Worm (Caenorhabditis elegans) whole organism, young adult: Measurements from ENCODE around the gene Y64G10A.7.
A peak's percentile ranks its signal among the peaks of the same experiment; 100 is the strongest.

ENCODE experiments used
- B0019.2 ChIP-seq: fragments of 200-800 bp; sonication (Bioruptor generic); conservative IDR thresholded peaks from 2 replicates; pipeline ENCODE4 v1.3.6; 2022; ENCODE audit warnings: missing genetic modification reagents, missing genetic modification characterization, missing compliant biosample characterization
- B0035.1 ChIP-seq: sonication (generic microtip); optimal IDR thresholded peaks from 2 replicates; lab custom pipeline; 2016; ENCODE audit warnings: missing genetic modification characterization, mild to moderate bottlenecking, missing compliant biosample characterization, missing genotype, missing genetic modification reagents
- B0336.3 ChIP-seq: fragments of 200-800 bp; sonication (Bioruptor generic); IDR thresholded peaks from 2 replicates; pipeline ENCODE4 v1.3.6; 2022; ENCODE audit warnings: missing genetic modification characterization, missing compliant biosample characterization
- D2030.7 ChIP-seq: fragments of 200-800 bp; sonication (Bioruptor generic); IDR thresholded peaks from 2 replicates; pipeline ENCODE4 v1.3.6; 2022; ENCODE audit warnings: missing genetic modification reagents, missing genetic modification characterization, missing compliant biosample characterization
- F22D6.2 ChIP-seq: sonication (generic microtip); optimal IDR thresholded peaks from 2 replicates; lab custom pipeline; 2016; ENCODE audit warnings: mild to moderate bottlenecking, missing genetic modification characterization, missing compliant biosample characterization
- F57C9.4 ChIP-seq: sonication (generic microtip); optimal IDR thresholded peaks from 2 replicates; lab custom pipeline; 2017; ENCODE audit warnings: mild to moderate bottlenecking, missing genetic modification characterization, missing compliant biosample characterization
- K11D2.4 ChIP-seq: fragments of 200-800 bp; sonication (Bioruptor generic); IDR thresholded peaks from 2 replicates; pipeline ENCODE4 v1.3.6; 2022; ENCODE audit warnings: missing genetic modification reagents, missing genetic modification characterization, missing compliant biosample characterization
- T07F8.4 ChIP-seq: sonication (generic microtip); optimal IDR thresholded peaks from 2 replicates; lab custom pipeline; 2016; ENCODE audit warnings: mild to moderate bottlenecking, missing genetic modification characterization, moderate library complexity, missing compliant biosample characterization
- akir-1 ChIP-seq: fragments of 200-800 bp; sonication (Bioruptor generic); optimal IDR thresholded peaks from 2 replicates; lab custom pipeline; 2018; ENCODE audit warnings: mild to moderate bottlenecking, missing genetic modification characterization, moderate library complexity, missing compliant biosample characterization
- ama-1 ChIP-seq, 3 experiments: fragments of 150-350 bp in 1 of 3; sonication (generic microtip) in 2 of 3; optimal IDR thresholded peaks; 2 replicates each; lab custom pipeline; 2014 to 2018; ENCODE audit warnings: missing biosample characterization in 2 of 3, missing genetic modification characterization in 2 of 3, missing genetic modification reagents in 2 of 3
- aptf-2 ChIP-seq: fragments of 200-800 bp; sonication (Bioruptor generic); conservative IDR thresholded peaks from 2 replicates; pipeline ENCODE4 v1.3.6; 2022; ENCODE audit warnings: missing genetic modification reagents, missing genetic modification characterization, missing compliant biosample characterization
- aptf-3 ChIP-seq: fragments of 200-800 bp; sonication (Bioruptor generic); IDR thresholded peaks from 2 replicates; pipeline ENCODE4 v1.3.6; 2022; ENCODE audit warnings: missing genetic modification characterization, missing compliant biosample characterization
- attf-5 ChIP-seq: fragments of 200-800 bp; sonication (Bioruptor generic); optimal IDR thresholded peaks from 2 replicates; lab custom pipeline; 2018; ENCODE audit warnings: mild to moderate bottlenecking, missing genetic modification characterization, missing compliant biosample characterization
- bed-1 ChIP-seq: fragments of 200-800 bp; sonication (Bioruptor generic); IDR thresholded peaks from 2 replicates; pipeline ENCODE4 v1.3.6; 2022; ENCODE audit warnings: missing genetic modification reagents, missing genetic modification characterization, missing compliant biosample characterization
- bed-2 ChIP-seq: fragments of 200-800 bp; sonication (Bioruptor generic); IDR thresholded peaks from 2 replicates; pipeline ENCODE4 v1.3.6; 2022; ENCODE audit warnings: missing genetic modification reagents, missing genetic modification characterization, missing compliant biosample characterization
- ceh-27 ChIP-seq: fragments of 200-800 bp; sonication (Bioruptor generic); optimal IDR thresholded peaks from 2 replicates; lab custom pipeline; 2018; ENCODE audit warnings: mild to moderate bottlenecking, missing genetic modification characterization, moderate library complexity, missing compliant biosample characterization
- ceh-40 ChIP-seq: fragments of 200-800 bp; sonication (Bioruptor generic); IDR thresholded peaks from 2 replicates; pipeline ENCODE4 v1.3.6; 2022; ENCODE audit warnings: missing genetic modification characterization, missing compliant biosample characterization
- ceh-79 ChIP-seq: sonication (generic microtip); optimal IDR thresholded peaks from 2 replicates; lab custom pipeline; 2017; ENCODE audit warnings: mild to moderate bottlenecking, missing genetic modification characterization, missing compliant biosample characterization
- chd-7 ChIP-seq: sonication (generic microtip); optimal IDR thresholded peaks from 2 replicates; lab custom pipeline; 2016; ENCODE audit warnings: mild to moderate bottlenecking, missing genetic modification characterization, moderate library complexity, missing compliant biosample characterization
- dox-1 ChIP-seq: fragments of 200-800 bp; sonication (Bioruptor generic); IDR thresholded peaks from 2 replicates; pipeline ENCODE4 v1.3.6; 2022; ENCODE audit warnings: missing genetic modification reagents, missing genetic modification characterization, missing compliant biosample characterization
- efl-1 ChIP-seq: fragments of 150-350 bp; optimal IDR thresholded peaks from 2 replicates; lab custom pipeline; 2014; ENCODE audit warnings: missing biosample characterization, missing genetic modification reagents, missing genetic modification characterization
- egrh-3 ChIP-seq: fragments of 200-800 bp; sonication (Bioruptor generic); IDR thresholded peaks from 2 replicates; pipeline ENCODE4 v1.3.6; 2022; ENCODE audit warnings: missing genetic modification reagents, missing genetic modification characterization, missing compliant biosample characterization
- ekl-4 ChIP-seq: fragments of 200-800 bp; sonication (Bioruptor generic); IDR thresholded peaks from 2 replicates; pipeline ENCODE4 v1.3.6; 2022; ENCODE audit warnings: missing genetic modification reagents, missing genetic modification characterization, missing compliant biosample characterization
- ets-4 ChIP-seq: fragments of 200-800 bp; sonication (Bioruptor generic); optimal IDR thresholded peaks from 2 replicates; lab custom pipeline; 2018; ENCODE audit warnings: mild to moderate bottlenecking, missing genetic modification characterization, missing compliant biosample characterization
- hmg-20 ChIP-seq: fragments of 200-800 bp; sonication (Bioruptor generic); IDR thresholded peaks from 2 replicates; pipeline ENCODE4 v1.3.6; 2022; ENCODE audit warnings: missing genetic modification reagents, missing genetic modification characterization, missing compliant biosample characterization
- hrde-1 ChIP-seq: sonication (generic microtip); optimal IDR thresholded peaks from 2 replicates; lab custom pipeline; 2016; ENCODE audit warnings: missing genetic modification characterization, mild to moderate bottlenecking, missing compliant biosample characterization, moderate library complexity, missing genotype, missing genetic modification reagents, borderline replicate concordance
- lag-1 ChIP-seq: fragments of 200-800 bp; sonication (Bioruptor generic); IDR thresholded peaks from 2 replicates; pipeline ENCODE4 v1.3.6; 2022; ENCODE audit warnings: missing genetic modification reagents, missing genetic modification characterization, missing compliant biosample characterization
- let-526 ChIP-seq: fragments of 200-800 bp; sonication (Bioruptor generic); IDR thresholded peaks from 2 replicates; pipeline ENCODE4 v1.3.6; 2022; ENCODE audit warnings: missing genetic modification reagents, missing genetic modification characterization, missing compliant biosample characterization
- madf-6 ChIP-seq: fragments of 200-800 bp; sonication (Bioruptor generic); IDR thresholded peaks from 2 replicates; pipeline ENCODE4 v1.3.6; 2022; ENCODE audit warnings: missing genetic modification reagents, missing genetic modification characterization, missing compliant biosample characterization
- madf-8 ChIP-seq: fragments of 200-800 bp; sonication (Bioruptor generic); conservative IDR thresholded peaks from 2 replicates; pipeline ENCODE4 v1.3.6; 2022; ENCODE audit warnings: missing genetic modification reagents, missing genetic modification characterization, missing compliant biosample characterization
- mcd-1 ChIP-seq: fragments of 200-800 bp; sonication (Bioruptor generic); IDR thresholded peaks from 2 replicates; pipeline ENCODE4 v1.3.6; 2022; ENCODE audit warnings: missing genetic modification reagents, missing genetic modification characterization, missing compliant biosample characterization
- mel-28 ChIP-seq: sonication (generic microtip); optimal IDR thresholded peaks from 2 replicates; lab custom pipeline; 2016; ENCODE audit warnings: borderline replicate concordance, mild to moderate bottlenecking, missing genetic modification characterization, missing compliant biosample characterization
- nfyb-1 ChIP-seq: fragments of 200-800 bp; sonication (Bioruptor generic); IDR thresholded peaks from 2 replicates; pipeline ENCODE4 v1.3.6; 2022; ENCODE audit warnings: missing genetic modification reagents, missing genetic modification characterization, missing compliant biosample characterization
- nhr-120 ChIP-seq: fragments of 200-800 bp; sonication (Bioruptor generic); IDR thresholded peaks from 2 replicates; pipeline ENCODE4 v1.3.6; 2022; ENCODE audit warnings: missing genetic modification characterization, missing compliant biosample characterization
- nhr-179 ChIP-seq: sonication (generic microtip); optimal IDR thresholded peaks from 2 replicates; lab custom pipeline; 2016; ENCODE audit warnings: mild to moderate bottlenecking, missing genetic modification characterization, missing compliant biosample characterization
- repo-1 ChIP-seq: sonication (generic microtip); optimal IDR thresholded peaks from 2 replicates; lab custom pipeline; 2017; ENCODE audit warnings: mild to moderate bottlenecking, missing genetic modification characterization, missing compliant biosample characterization
- snpc-1.1 ChIP-seq: sonication (generic microtip); optimal IDR thresholded peaks from 2 replicates; lab custom pipeline; 2017; ENCODE audit warnings: missing genetic modification characterization, mild to moderate bottlenecking, missing compliant biosample characterization, antibody characterized with exemption, moderate library complexity, missing genotype, missing genetic modification reagents; ENCODE audit not compliant: insufficient read depth
- snpc-1.3 ChIP-seq: sonication (generic microtip); optimal IDR thresholded peaks from 2 replicates; lab custom pipeline; 2017; ENCODE audit warnings: missing genetic modification characterization, mild to moderate bottlenecking, missing compliant biosample characterization, antibody characterized with exemption, moderate library complexity, missing genotype, missing genetic modification reagents; ENCODE audit not compliant: insufficient read depth
- snpc-4 ChIP-seq, 5 experiments: fragments of 150-350 bp in 1 of 5; sonication (generic microtip) in 4 of 5; optimal IDR thresholded peaks; 2 replicates each; lab custom pipeline; 2014 to 2018; ENCODE audit warnings: missing genetic modification characterization in 5 of 5, missing biosample characterization in 3 of 5, antibody characterized with exemption in 2 of 5, mild to moderate bottlenecking in 2 of 5, missing compliant biosample characterization in 2 of 5, missing genotype in 2 of 5, moderate library complexity in 2 of 5, missing genetic modification reagents in 1 of 5
- somi-1 ChIP-seq: fragments of 200-800 bp; sonication (Bioruptor generic); optimal IDR thresholded peaks from 2 replicates; lab custom pipeline; 2018; ENCODE audit warnings: mild to moderate bottlenecking, missing genetic modification characterization, missing compliant biosample characterization
- tbp1 ChIP-seq: fragments of 200-800 bp; sonication (Bioruptor generic); optimal IDR thresholded peaks from 2 replicates; lab custom pipeline; 2018; ENCODE audit warnings: mild to moderate bottlenecking, missing genetic modification characterization, missing compliant biosample characterization
- tbx-9 ChIP-seq: sonication (generic microtip); optimal IDR thresholded peaks from 2 replicates; lab custom pipeline; 2016; ENCODE audit warnings: borderline replicate concordance, missing genetic modification characterization, inconsistent platforms, missing compliant biosample characterization
- unc-130 ChIP-seq: sonication (generic microtip); optimal IDR thresholded peaks from 2 replicates; lab custom pipeline; 2016; ENCODE audit warnings: missing genetic modification reagents, missing genetic modification characterization, missing compliant biosample characterization
- ztf-25 ChIP-seq: fragments of 200-800 bp; sonication (Bioruptor generic); IDR thresholded peaks from 2 replicates; pipeline ENCODE4 v1.3.6; 2022; ENCODE audit warnings: missing genetic modification reagents, missing genetic modification characterization, missing compliant biosample characterization
- ztf-28 ChIP-seq: fragments of 200-800 bp; sonication (Bioruptor generic); IDR thresholded peaks from 2 replicates; pipeline ENCODE4 v1.3.6; 2022; ENCODE audit warnings: missing genetic modification reagents, missing genetic modification characterization, missing compliant biosample characterization
- ztf-6 ChIP-seq: fragments of 200-800 bp; sonication (Bioruptor generic); IDR thresholded peaks from 2 replicates; pipeline ENCODE4 v1.3.6; 2022; ENCODE audit warnings: missing genetic modification reagents, missing genetic modification characterization, missing compliant biosample characterization

The Y64G10A.7 gene

DNA sequence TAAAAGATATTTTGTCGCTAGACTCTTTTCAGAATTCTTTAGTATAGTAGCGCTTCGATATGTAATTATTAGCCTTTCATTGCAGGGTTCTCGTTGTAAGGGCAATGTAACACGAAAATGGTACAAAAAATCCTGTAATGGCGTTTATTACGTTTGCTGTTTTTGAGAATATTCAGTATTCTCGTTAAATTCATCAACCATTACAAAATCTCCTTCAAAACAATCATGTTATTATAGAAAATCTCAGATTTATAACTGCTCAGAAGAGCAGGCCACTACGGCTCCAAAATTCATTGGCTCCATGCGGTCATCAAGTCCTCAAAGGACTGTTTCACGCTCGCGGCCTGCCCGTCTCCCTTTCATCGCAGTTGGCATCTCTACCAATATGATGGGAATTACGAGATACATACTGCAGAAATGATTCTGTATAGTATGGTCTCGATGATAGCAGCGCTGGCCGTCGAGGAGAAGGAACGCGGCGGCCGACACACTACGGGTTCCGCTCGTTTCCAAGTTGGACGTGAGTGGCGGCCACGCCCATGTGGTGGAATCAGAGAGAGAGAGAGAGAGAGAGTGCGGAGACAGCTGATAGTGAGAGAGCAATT lies 35.1 kb downstream of the Y64G10A.7 start (continued):
- TF ChIP-seq akir-1 (GFP tag; lab: Kevin White, UChicago) (no peak), snpc-1.1 (tag; lab: Kevin White, UChicago) (peak; percentile 95), madf-8 (GFP tag; lab: Robert Waterston, UW) (peak; percentile 27), tbp1 (GFP tag; lab: Kevin White, UChicago) (peak; percentile 84), let-526 (GFP tag; lab: Robert Waterston, UW) (no peak), unc-130 (peak; percentile 33), hrde-1 (tag; lab: Kevin White, UChicago) (peak; percentile 54), chd-7 (no peak), B0019.2 (GFP tag; lab: Robert Waterston, UW) (no peak), ztf-28 (0 out of 2 replicates have a peak, but pooled peaks have one; percentile 46), F22D6.2 (tag; lab: Kevin White, UChicago) (no peak), hmg-20 (GFP tag; lab: Robert Waterston, UW) (peak; percentile 80), aptf-3 (GFP tag; lab: Robert Waterston, UW) (no peak), mel-28 (tag; lab: Kevin White, UChicago) (no peak), bed-1 (GFP tag; lab: Robert Waterston, UW) (no peak), B0035.1 (tag; lab: Kevin White, UChicago) (no peak), nfyb-1 (GFP tag; lab: Robert Waterston, UW) (peak; percentile 95), T07F8.4 (tag; lab: Kevin White, UChicago) (peak; percentile 35), attf-5 (GFP tag; lab: Kevin White, UChicago) (peak; percentile 48), somi-1 (peak; percentile 28), mcd-1 (GFP tag; lab: Robert Waterston, UW) (peak; percentile 87), lag-1 (GFP tag; lab: Robert Waterston, UW) (no peak), bed-2 (GFP tag; lab: Robert Waterston, UW) (peak; percentile 43; the same call in 1 of the 2 replicates), egrh-3 (GFP tag; lab: Robert Waterston, UW) (peak; percentile 82), nhr-179 (tag; lab: Kevin White, UChicago) (no peak), ama-1 (optimal IDR thresholded peaks at IDR 0.05; lab: Kevin White, UChicago) (no peak), ama-1 (GFP tag; optimal IDR thresholded peaks at IDR 0.05; lab: Kevin White, UChicago) (no peak), snpc-4 (GFP tag; optimal IDR thresholded peaks at IDR 0.05; lab: Kevin White, UChicago) (peak; percentile 98), snpc-4 (tag; optimal IDR thresholded peaks at IDR 0.05; lab: Kevin White, UChicago) (peak; percentile 99 to 100 (median 99)), snpc-1.3 (tag; lab: Kevin White, UChicago) (peak; percentile 97), ztf-6 (GFP tag; lab: Robert Waterston, UW) (no peak), ceh-79 (tag; lab: Kevin White, UChicago) (no peak), ekl-4 (GFP tag; lab: Robert Waterston, UW) (peak; percentile 87; the same call in 1 of the 2 replicates), repo-1 (tag; lab: Kevin White, UChicago) (peak; percentile 91), ceh-27 (GFP tag; lab: Kevin White, UChicago) (peak; percentile 74), madf-6 (GFP tag; lab: Robert Waterston, UW) (peak; percentile 89), aptf-2 (GFP tag; lab: Robert Waterston, UW) (no peak), nhr-120 (GFP tag; lab: Robert Waterston, UW) (no peak), K11D2.4 (GFP tag; lab: Robert Waterston, UW) (0 out of 2 replicates have a peak, but pooled peaks have one; percentile 56), ets-4 (GFP tag; lab: Kevin White, UChicago) (peak; percentile 83), tbx-9 (tag; lab: Kevin White, UChicago) (no peak), ceh-40 (GFP tag; lab: Robert Waterston, UW) (0 out of 2 replicates have a peak, but pooled peaks have one; percentile 46), D2030.7 (GFP tag; lab: Robert Waterston, UW) (peak; percentile 96), efl-1 (GFP tag; lab: Kevin White, UChicago) (peak; percentile 5), ztf-25 (GFP tag; lab: Robert Waterston, UW) (no peak), dox-1 (GFP tag; lab: Robert Waterston, UW) (peak; percentile 99), F57C9.4 (tag; lab: Kevin White, UChicago) (no peak), B0336.3 (peak; percentile 97)
